Worm (Caenorhabditis elegans) whole organism, L4 larva: ENCODE measurements around the gene sex-1.

ENCODE experiments used
- Y105C5A.15 ChIP-seq: fragments of 200-800 bp; sonication (Bioruptor generic); IDR thresholded peaks from 2 replicates; pipeline ENCODE4 v1.3.6; 2022; ENCODE audit warnings: missing genetic modification characterization, missing compliant biosample characterization
- Y5F2A.4 ChIP-seq: fragments of 200-800 bp; sonication (Bioruptor generic); optimal IDR thresholded peaks from 2 replicates; lab custom pipeline; 2018; ENCODE audit warnings: mild to moderate bottlenecking, missing genetic modification characterization, missing compliant biosample characterization
- aha-1 ChIP-seq: fragments of 150-350 bp; peaks from one replicate; lab custom pipeline; 2014; ENCODE audit warnings: missing biosample characterization, missing genetic modification characterization
- ceh-44 ChIP-seq: fragments of 200-800 bp; sonication (Bioruptor generic); IDR thresholded peaks from 2 replicates; pipeline ENCODE4 v1.3.6; 2022; ENCODE audit warnings: missing genetic modification reagents, missing genetic modification characterization, missing compliant biosample characterization
- ceh-62 ChIP-seq: sonication (generic microtip); optimal IDR thresholded peaks from 2 replicates; lab custom pipeline; 2017; ENCODE audit warnings: missing biosample characterization, missing genetic modification characterization
- ces-1 ChIP-seq: fragments of 150-350 bp; sonication (generic microtip); optimal IDR thresholded peaks from 4 replicates; lab custom pipeline; 2014; ENCODE audit warnings: missing biosample characterization, missing genetic modification reagents, missing genetic modification characterization
- cey-2 ChIP-seq: sonication (generic microtip); optimal IDR thresholded peaks from 3 replicates; lab custom pipeline; 2017; ENCODE audit warnings: missing genetic modification characterization, mild to moderate bottlenecking, missing compliant biosample characterization, antibody characterized with exemption, borderline replicate concordance; ENCODE audit not compliant: insufficient read depth
- daf-12 ChIP-seq: fragments of 150-350 bp; optimal IDR thresholded peaks from 2 replicates; lab custom pipeline; 2014; ENCODE audit warnings: missing biosample characterization, missing genetic modification reagents, missing genetic modification characterization
- daf-16 ChIP-seq, 3 experiments: sonication (generic microtip); optimal IDR thresholded peaks; 2 replicates each; lab custom pipeline; 2016 to 2017; ENCODE audit warnings: missing genetic modification characterization in 3 of 3, missing genetic modification reagents in 3 of 3, mild to moderate bottlenecking in 2 of 3, missing compliant biosample characterization in 2 of 3, missing biosample characterization in 1 of 3, moderate library complexity in 1 of 3
- dmd-6 ChIP-seq: fragments of 200-800 bp; sonication (Bioruptor generic); IDR thresholded peaks from 2 replicates; pipeline ENCODE4 v1.3.6; 2022; ENCODE audit warnings: missing genetic modification reagents, missing genetic modification characterization, missing compliant biosample characterization
- dmd-8 ChIP-seq: fragments of 200-800 bp; sonication (Bioruptor generic); IDR thresholded peaks from 2 replicates; pipeline ENCODE4 v1.3.6; 2022; ENCODE audit warnings: missing genetic modification characterization, missing compliant biosample characterization
- duxl-1 ChIP-seq: sonication (generic microtip); optimal IDR thresholded peaks from 2 replicates; lab custom pipeline; 2016; ENCODE audit warnings: mild to moderate bottlenecking, missing genetic modification characterization, moderate library complexity, missing compliant biosample characterization; ENCODE audit not compliant: poor library complexity
- dve-1 ChIP-seq: sonication (generic microtip); optimal IDR thresholded peaks from 2 replicates; lab custom pipeline; 2017; ENCODE audit warnings: antibody characterized with exemption, mild to moderate bottlenecking, missing genetic modification characterization, missing compliant biosample characterization; ENCODE audit not compliant: insufficient read depth
- fkh-10 ChIP-seq: fragments of 150-350 bp; optimal IDR thresholded peaks from 2 replicates; lab custom pipeline; 2014; ENCODE audit warnings: missing biosample characterization, missing genetic modification reagents, missing genetic modification characterization
- hlh-11 ChIP-seq: fragments of 200-800 bp; sonication (Bioruptor generic); optimal IDR thresholded peaks from 2 replicates; lab custom pipeline; 2018; ENCODE audit warnings: mild to moderate bottlenecking, missing genetic modification characterization, missing compliant biosample characterization
- hlh-30 ChIP-seq: sonication (generic microtip); optimal IDR thresholded peaks from 2 replicates; lab custom pipeline; 2017; ENCODE audit warnings: antibody characterized with exemption, mild to moderate bottlenecking, missing genetic modification characterization, missing compliant biosample characterization; ENCODE audit not compliant: insufficient read depth
- lin-1 ChIP-seq: fragments of 200-800 bp; sonication (Bioruptor generic); IDR thresholded peaks from 2 replicates; pipeline ENCODE4 v1.3.6; 2022; ENCODE audit warnings: missing genetic modification reagents, missing genetic modification characterization, missing compliant biosample characterization
- lir-3 ChIP-seq: sonication (generic microtip); optimal IDR thresholded peaks from 2 replicates; lab custom pipeline; 2016; ENCODE audit warnings: mild to moderate bottlenecking, missing genetic modification characterization, missing compliant biosample characterization
- mep-1 ChIP-seq: fragments of 150-350 bp; sonication (generic microtip); optimal IDR thresholded peaks from 3 replicates; lab custom pipeline; 2014; ENCODE audit warnings: missing biosample characterization, missing genetic modification characterization
- mxl-2 ChIP-seq: fragments of 200-800 bp; sonication (Bioruptor generic); conservative IDR thresholded peaks from 2 replicates; pipeline ENCODE4 v1.3.6; 2022; ENCODE audit warnings: missing genetic modification reagents, missing genetic modification characterization, missing compliant biosample characterization
- mxl-3 ChIP-seq: fragments of 200-800 bp; sonication (Bioruptor generic); optimal IDR thresholded peaks from 2 replicates; lab custom pipeline; 2018; ENCODE audit warnings: mild to moderate bottlenecking, missing genetic modification characterization, missing compliant biosample characterization
- nhr-102 ChIP-seq: sonication (generic microtip); optimal IDR thresholded peaks from 2 replicates; lab custom pipeline; 2016; ENCODE audit warnings: mild to moderate bottlenecking, missing genetic modification characterization, moderate library complexity, missing compliant biosample characterization
- nhr-237 ChIP-seq: sonication (generic microtip); optimal IDR thresholded peaks from 2 replicates; lab custom pipeline; 2017; ENCODE audit warnings: missing biosample characterization, missing genetic modification characterization
- nhr-25 ChIP-seq: sonication (generic microtip); optimal IDR thresholded peaks from 2 replicates; lab custom pipeline; 2017; ENCODE audit warnings: missing genetic modification characterization, mild to moderate bottlenecking, missing compliant biosample characterization, antibody characterized with exemption, moderate library complexity, borderline replicate concordance; ENCODE audit not compliant: insufficient read depth
- nhr-28 ChIP-seq: fragments of 150-350 bp; optimal IDR thresholded peaks from 2 replicates; lab custom pipeline; 2014; ENCODE audit warnings: missing biosample characterization, missing genetic modification characterization
- nhr-41 ChIP-seq: fragments of 200-800 bp; sonication (Bioruptor generic); IDR thresholded peaks from 2 replicates; pipeline ENCODE4 v1.3.6; 2022; ENCODE audit warnings: missing genetic modification reagents, missing genetic modification characterization, missing compliant biosample characterization
- pqm-1 ChIP-seq: sonication (generic microtip); optimal IDR thresholded peaks from 2 replicates; lab custom pipeline; 2017; ENCODE audit warnings: missing biosample characterization, missing genetic modification characterization
- saeg-2 ChIP-seq: fragments of 200-800 bp; sonication (Bioruptor generic); IDR thresholded peaks from 2 replicates; pipeline ENCODE4 v1.3.6; 2022; ENCODE audit warnings: missing genetic modification reagents, missing genetic modification characterization, missing compliant biosample characterization
- spr-3 ChIP-seq: fragments of 200-800 bp; sonication (Bioruptor generic); optimal IDR thresholded peaks from 2 replicates; lab custom pipeline; 2018; ENCODE audit warnings: mild to moderate bottlenecking, missing genetic modification characterization, missing compliant biosample characterization
- tra-1 ChIP-seq: fragments of 200-800 bp; sonication (Bioruptor generic); IDR thresholded peaks from 2 replicates; pipeline ENCODE4 v1.3.6; 2022; ENCODE audit warnings: missing genetic modification reagents, missing genetic modification characterization, missing compliant biosample characterization
- unc-39 ChIP-seq: sonication (generic microtip); optimal IDR thresholded peaks from 2 replicates; lab custom pipeline; 2017; ENCODE audit warnings: missing biosample characterization, missing genetic modification characterization
- unc-62 ChIP-seq, 3 experiments: fragments of 150-350 bp in 1 of 3; sonication (generic microtip); optimal IDR thresholded peaks in 2 of 3; peaks in 1 of 3; 1 replicate in 1 of 3; 2 replicates in 2 of 3; lab custom pipeline; 2014 to 2017; ENCODE audit warnings: missing biosample characterization in 3 of 3, missing genetic modification characterization in 3 of 3, missing genetic modification reagents in 3 of 3, missing genotype in 1 of 3
- ztf-11 ChIP-seq: fragments of 150-350 bp; optimal IDR thresholded peaks from 2 replicates; lab custom pipeline; 2014; ENCODE audit warnings: missing biosample characterization, missing genetic modification characterization

sex-1 gene

ce11 chrX:10168534-10168933 lies 36.7 kb downstream of the sex-1 start:
- TF ChIP-seq daf-12 (tag; lab: Kevin White, UChicago) (no peak), aha-1 (peak; percentile 48), pqm-1 (tag; lab: Kevin White, UChicago) (no peak), tra-1 (GFP tag; lab: Robert Waterston, UW) (0 out of 2 replicates have a peak, but pooled peaks have one; percentile 41), hlh-11 (tag; lab: Kevin White, UChicago) (peak; percentile 49), nhr-25 (peak; percentile 75), unc-62 (GFP tag; optimal IDR thresholded peaks at IDR 0.05 in 1 of 2; lab: Kevin White, UChicago) (peak in 1 of 2 experiments; percentile 90), unc-62 (tag; optimal IDR thresholded peaks at IDR 0.05; lab: Kevin White, UChicago) (no peak), dve-1 (peak; percentile 22), ceh-62 (tag; lab: Kevin White, UChicago) (no peak), hlh-30 (tag; lab: Kevin White, UChicago) (peak; percentile 41), dmd-6 (peak; percentile 40; the same call in 1 of the 2 replicates), nhr-28 (tag; lab: Kevin White, UChicago) (peak; percentile 63), cey-2 (tag; lab: Kevin White, UChicago) (no peak)

- TF ChIP-seq Y5F2A.4 (GFP tag; lab: Kevin White, UChicago) (no peak), duxl-1 (tag; lab: Kevin White, UChicago) (no peak), lin-1 (GFP tag; lab: Robert Waterston, UW) (no peak), nhr-237 (tag; lab: Kevin White, UChicago) (no peak), daf-16 (GFP tag; optimal IDR thresholded peaks at IDR 0.05; lab: Kevin White, UChicago) (no peak), daf-16 (tag; optimal IDR thresholded peaks at IDR 0.05; lab: Kevin White, UChicago) (no peak), nhr-41 (GFP tag; lab: Robert Waterston, UW) (no peak), fkh-10 (GFP tag; lab: Kevin White, UChicago) (no peak), lir-3 (tag; lab: Kevin White, UChicago) (no peak), unc-39 (tag; lab: Kevin White, UChicago) (no peak), mxl-3 (GFP tag; lab: Kevin White, UChicago) (no peak), nhr-102 (no peak), ceh-62 (tag; lab: Kevin White, UChicago) (no peak)
Observed at ce11 chrX:10167005-10167404, 38.2 kb downstream of the sex-1 start, which contains the start of gene rnp-9. rnp-9 (plus strand) TSS chrX:10167305.

ce11 chrX:10163212-10163611 lies 42.0 kb downstream of the sex-1 start:
- TF ChIP-seq aha-1 = peak; percentile 27
- no peak for TF ChIP-seq lir-3 (tag; lab: Kevin White, UChicago)
- TF ChIP-seq ces-1 (GFP tag; lab: Kevin White, UChicago) = peak; percentile 11
- peak; percentile 57 for TF ChIP-seq fkh-10 (GFP tag; lab: Kevin White, UChicago)
- no peak for TF ChIP-seq saeg-2 (GFP tag; lab: Robert Waterston, UW)

- TF ChIP-seq fkh-10 (GFP tag; lab: Kevin White, UChicago) (peak; percentile 43), unc-62 (GFP tag; optimal IDR thresholded peaks at IDR 0.05 in 1 of 2; lab: Kevin White, UChicago) (peak in 1 of 2 experiments; percentile 54), unc-62 (tag; optimal IDR thresholded peaks at IDR 0.05; lab: Kevin White, UChicago) (no peak), Y105C5A.15 (GFP tag; lab: Robert Waterston, UW) (no peak), ces-1 (GFP tag; lab: Kevin White, UChicago) (peak; percentile 28), mep-1 (tag; lab: Kevin White, UChicago) (no peak)
Observed at ce11 chrX:10162476-10162875, 42.7 kb downstream of the sex-1 start.

- no peak for TF ChIP-seq mxl-2 (GFP tag; lab: Robert Waterston, UW)
- TF ChIP-seq dmd-8 (GFP tag; lab: Robert Waterston, UW) = no peak
- TF ChIP-seq spr-3 (GFP tag; lab: Kevin White, UChicago) = no peak
- TF ChIP-seq nhr-28 (tag; lab: Kevin White, UChicago) = no peak
- TF ChIP-seq ztf-11 = no peak
- TF ChIP-seq ceh-44 (GFP tag; lab: Robert Waterston, UW) = no peak
- TF ChIP-seq pqm-1 (tag; lab: Kevin White, UChicago) = no peak
- TF ChIP-seq unc-62 (GFP tag; optimal IDR thresholded peaks at IDR 0.05 in 1 of 2; lab: Kevin White, UChicago) = peak in 1 of 2 experiments; percentile 94
- no peak for TF ChIP-seq unc-62 (tag; optimal IDR thresholded peaks at IDR 0.05; lab: Kevin White, UChicago)
Observed at ce11 chrX:10160097-10160677, 45.0 kb downstream of the sex-1 start, which contains the start of gene F09B9.4. F09B9.4 (plus strand) TSS chrX:10160627.
